Fruit fly (Drosophila melanogaster) whole organism, prepupa: ENCODE results near the gene mRpS23.

ENCODE experiments used
- Blimp-1 ChIP-seq: fragments of 200-800 bp; sonication (Bioruptor generic); optimal IDR thresholded peaks from 3 replicates; lab custom pipeline; 2017; ENCODE audit warnings: missing biosample characterization, missing genetic modification characterization, mild to moderate bottlenecking, moderate library complexity, missing genetic modification reagents
- CG10631 ChIP-seq: fragments of 200-800 bp; sonication (Bioruptor generic); optimal IDR thresholded peaks from 2 replicates; lab custom pipeline; 2016; ENCODE audit warnings: missing biosample characterization, missing genetic modification characterization
- CG10669 ChIP-seq: fragments of 200-800 bp; sonication (Bioruptor generic); optimal IDR thresholded peaks from 3 replicates; lab custom pipeline; 2018; ENCODE audit warnings: missing biosample characterization, mild to moderate bottlenecking, missing genetic modification characterization, moderate library complexity
- CG11762 ChIP-seq: fragments of 200-800 bp; sonication (Bioruptor generic); optimal IDR thresholded peaks from 3 replicates; lab custom pipeline; 2016; ENCODE audit warnings: missing biosample characterization, missing genetic modification characterization; ENCODE audit not compliant: insufficient read depth
- CG11902 ChIP-seq: fragments of 200-800 bp; sonication (Bioruptor generic); optimal IDR thresholded peaks from 3 replicates; lab custom pipeline; 2016; ENCODE audit warnings: missing biosample characterization, missing genetic modification characterization
- CG15336 ChIP-seq: fragments of 200-800 bp; sonication (Bioruptor generic); IDR thresholded peaks from 2 replicates; pipeline ENCODE4 v1.3.6; 2022; ENCODE audit warnings: missing biosample characterization, missing genetic modification characterization
- CG1621 ChIP-seq: fragments of 200-800 bp; sonication (Bioruptor generic); optimal IDR thresholded peaks from 3 replicates; lab custom pipeline; 2018; ENCODE audit warnings: missing biosample characterization, mild to moderate bottlenecking, missing genetic modification characterization
- CG3032 ChIP-seq: fragments of 200-800 bp; optimal IDR thresholded peaks from 2 replicates; lab custom pipeline; 2019; ENCODE audit warnings: missing biosample characterization, mild to moderate bottlenecking, missing genetic modification characterization, moderate library complexity
- CG31627 ChIP-seq: fragments of 200-800 bp; sonication (Bioruptor generic); optimal IDR thresholded peaks from 3 replicates; lab custom pipeline; 2016; ENCODE audit warnings: missing biosample characterization, missing genetic modification characterization
- CG34406 ChIP-seq: fragments of 200-800 bp; sonication (Bioruptor generic); optimal IDR thresholded peaks from 3 replicates; lab custom pipeline; 2016; ENCODE audit warnings: missing biosample characterization, missing genetic modification characterization
- CG6163 ChIP-seq: fragments of 200-800 bp; sonication (Bioruptor generic); IDR thresholded peaks from 3 replicates; pipeline ENCODE4 v1.3.6; 2022; ENCODE audit warnings: missing biosample characterization, missing genetic modification characterization
- CG6276 ChIP-seq: fragments of 200-800 bp; sonication (Bioruptor generic); optimal IDR thresholded peaks from 2 replicates; lab custom pipeline; 2017; ENCODE audit warnings: missing biosample characterization, mild to moderate bottlenecking, missing genetic modification characterization
- CG6808 ChIP-seq: fragments of 200-800 bp; sonication (Bioruptor generic); optimal IDR thresholded peaks from 3 replicates; lab custom pipeline; 2017; ENCODE audit warnings: missing biosample characterization, missing genetic modification characterization, mild to moderate bottlenecking, moderate library complexity, missing genetic modification reagents
- CG8319 ChIP-seq: fragments of 200-800 bp; sonication (Bioruptor generic); optimal IDR thresholded peaks from 3 replicates; lab custom pipeline; 2016; ENCODE audit warnings: missing biosample characterization, missing genetic modification characterization
- CG9139 ChIP-seq: fragments of 200-800 bp; sonication (Bioruptor generic); optimal IDR thresholded peaks from 3 replicates; lab custom pipeline; 2017; ENCODE audit warnings: missing biosample characterization, mild to moderate bottlenecking, missing genetic modification characterization
- Eip75B ChIP-seq: fragments of 200-800 bp; sonication (Bioruptor generic); optimal IDR thresholded peaks from 3 replicates; lab custom pipeline; 2016; ENCODE audit warnings: missing biosample characterization, missing genetic modification characterization
- Eip78C ChIP-seq: fragments of 200-800 bp; sonication (Bioruptor generic); peaks from one replicate; lab custom pipeline; 2016; ENCODE audit warnings: missing biosample characterization, missing genetic modification characterization
- Eip93F ChIP-seq: fragments of 200-800 bp; sonication (Bioruptor generic); optimal IDR thresholded peaks from 2 replicates; lab custom pipeline; 2016; ENCODE audit warnings: missing biosample characterization, mild to moderate bottlenecking, missing genetic modification characterization
- Ets21C ChIP-seq: fragments of 200-800 bp; sonication (Bioruptor generic); optimal IDR thresholded peaks from 3 replicates; lab custom pipeline; 2016; ENCODE audit warnings: missing biosample characterization, missing genetic modification characterization
- Gug ChIP-seq: fragments of 200-800 bp; sonication (Bioruptor generic); IDR thresholded peaks from 2 replicates; pipeline ENCODE4 v1.3.6; 2022; ENCODE audit warnings: missing biosample characterization, missing genetic modification characterization
- Hr38 ChIP-seq: sonication (Bioruptor generic); optimal IDR thresholded peaks from 2 replicates; lab custom pipeline; 2016; ENCODE audit warnings: missing biosample characterization, missing genetic modification characterization
- Lpt ChIP-seq: fragments of 200-800 bp; sonication (Bioruptor generic); optimal IDR thresholded peaks from 3 replicates; lab custom pipeline; 2016; ENCODE audit warnings: missing biosample characterization, missing genetic modification characterization
- OdsH ChIP-seq: fragments of 200-800 bp; sonication (Bioruptor generic); optimal IDR thresholded peaks from 3 replicates; lab custom pipeline; 2016; ENCODE audit warnings: missing biosample characterization, missing genetic modification characterization
- Smox ChIP-seq: fragments of 200-800 bp; sonication (Bioruptor generic); optimal IDR thresholded peaks from 3 replicates; lab custom pipeline; 2016; ENCODE audit warnings: missing biosample characterization, missing genetic modification characterization
- Sox14 ChIP-seq: fragments of 200-800 bp; sonication (Bioruptor generic); optimal IDR thresholded peaks from 3 replicates; lab custom pipeline; 2016; ENCODE audit warnings: missing biosample characterization, missing genetic modification characterization
- Sox15 ChIP-seq: fragments of 200-800 bp; sonication (Bioruptor generic); optimal IDR thresholded peaks from 3 replicates; lab custom pipeline; 2016; ENCODE audit warnings: missing biosample characterization, missing genetic modification characterization
- cyc ChIP-seq: fragments of 200-800 bp; sonication (Bioruptor generic); optimal IDR thresholded peaks from 3 replicates; lab custom pipeline; 2016; ENCODE audit warnings: missing biosample characterization, missing genetic modification characterization
- esn ChIP-seq: fragments of 200-800 bp; sonication (Bioruptor generic); optimal IDR thresholded peaks from 2 replicates; lab custom pipeline; 2016; ENCODE audit warnings: missing biosample characterization, mild to moderate bottlenecking, missing genetic modification characterization, moderate library complexity
- fd59A ChIP-seq: fragments of 200-800 bp; sonication (Bioruptor generic); optimal IDR thresholded peaks from 2 replicates; lab custom pipeline; 2017; ENCODE audit warnings: missing biosample characterization, mild to moderate bottlenecking, missing genetic modification characterization, missing genetic modification reagents
- fkh ChIP-seq: fragments of 200-800 bp; sonication (Bioruptor generic); optimal IDR thresholded peaks from 3 replicates; lab custom pipeline; 2017; ENCODE audit warnings: missing biosample characterization, mild to moderate bottlenecking, missing genetic modification characterization, moderate library complexity
- lz ChIP-seq: fragments of 200-800 bp; sonication (Bioruptor generic); optimal IDR thresholded peaks from 3 replicates; lab custom pipeline; 2016; ENCODE audit warnings: missing biosample characterization, missing genetic modification characterization
- net ChIP-seq: fragments of 200-800 bp; sonication (Bioruptor generic); optimal IDR thresholded peaks from 3 replicates; lab custom pipeline; 2016; ENCODE audit warnings: missing biosample characterization, missing genetic modification characterization
- pdm3 ChIP-seq: fragments of 200-800 bp; sonication (Bioruptor generic); optimal IDR thresholded peaks from 3 replicates; lab custom pipeline; 2016; ENCODE audit warnings: missing biosample characterization, missing genetic modification characterization
- salr ChIP-seq, 2 experiments: fragments of 200-800 bp; sonication (Bioruptor generic); optimal IDR thresholded peaks; 3 replicates each; lab custom pipeline; 2016 to 2018; ENCODE audit warnings: missing biosample characterization in 2 of 2, missing genetic modification characterization in 2 of 2, mild to moderate bottlenecking in 1 of 2
- ss ChIP-seq, 2 experiments: fragments of 200-800 bp; sonication (Bioruptor generic); optimal IDR thresholded peaks; 2 replicates in 1 of 2; 3 replicates in 1 of 2; lab custom pipeline; 2017 to 2018; ENCODE audit warnings: mild to moderate bottlenecking in 2 of 2, missing biosample characterization in 2 of 2, missing genetic modification characterization in 2 of 2, moderate library complexity in 1 of 2
- vri ChIP-seq: fragments of 200-800 bp; sonication (Bioruptor generic); optimal IDR thresholded peaks from 3 replicates; lab custom pipeline; 2016; ENCODE audit warnings: missing biosample characterization, mild to moderate bottlenecking, missing genetic modification characterization

Gene mRpS23

DNA sequence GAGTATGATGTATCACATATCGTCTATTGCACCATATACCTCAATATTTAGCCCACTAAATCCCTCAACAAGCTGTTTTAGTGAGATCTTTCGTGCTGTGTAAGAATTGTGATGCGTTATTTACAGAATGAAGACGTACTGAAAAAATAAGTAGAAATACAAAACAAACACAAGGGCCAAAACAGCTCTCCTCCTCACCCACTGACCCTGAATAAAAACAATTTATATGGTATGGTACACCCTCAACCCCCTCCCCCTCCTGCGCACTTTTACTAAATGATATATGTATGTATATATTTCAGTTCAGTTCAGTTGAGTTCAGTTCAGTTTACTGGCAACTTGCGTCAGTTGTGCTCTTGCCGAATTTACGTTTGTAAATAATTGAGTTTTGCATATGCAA, 38.3 kb upstream of the mRpS23 start:
- no peak for TF ChIP-seq CG8319 (GFP tag; lab: Kevin White, UChicago)
- TF ChIP-seq fkh (GFP tag; lab: Kevin White, UChicago): no peak
- TF ChIP-seq salr (GFP tag; optimal IDR thresholded peaks at IDR 0.05; lab: Kevin White, UChicago): no peak
- no peak for TF ChIP-seq lz (GFP tag; lab: Kevin White, UChicago)
- no peak for TF ChIP-seq ss (GFP tag; optimal IDR thresholded peaks at IDR 0.05; lab: Kevin White, UChicago)

DNA sequence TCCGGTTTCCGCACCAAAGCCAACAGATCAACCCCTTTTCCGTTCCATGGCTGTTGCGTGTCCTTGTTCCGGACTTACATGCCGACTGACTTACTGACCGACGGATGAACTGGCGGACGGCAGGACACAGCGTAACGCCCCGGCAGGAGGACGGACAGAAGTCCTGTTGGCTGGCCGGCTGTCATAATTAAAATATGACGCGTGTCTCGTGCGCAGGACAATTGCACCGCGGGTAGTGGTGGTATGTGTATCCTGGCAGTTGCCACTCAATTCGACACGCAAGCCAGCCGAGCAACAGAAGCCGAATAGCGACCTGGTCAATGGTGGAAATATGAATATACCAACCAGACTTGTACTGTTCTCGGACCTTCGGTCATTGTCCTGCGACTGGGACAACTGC, 34.5 kb upstream of the mRpS23 start:
- TF ChIP-seq ss (GFP tag; optimal IDR thresholded peaks at IDR 0.05; lab: Kevin White, UChicago) (peak in 1 of 2 experiments; percentile 67), Blimp-1 (no peak), CG34406 (GFP tag; lab: Kevin White, UChicago) (no peak), CG11762 (no peak)
- TF ChIP-seq, all 60 proteins: peak for 1

DNA sequence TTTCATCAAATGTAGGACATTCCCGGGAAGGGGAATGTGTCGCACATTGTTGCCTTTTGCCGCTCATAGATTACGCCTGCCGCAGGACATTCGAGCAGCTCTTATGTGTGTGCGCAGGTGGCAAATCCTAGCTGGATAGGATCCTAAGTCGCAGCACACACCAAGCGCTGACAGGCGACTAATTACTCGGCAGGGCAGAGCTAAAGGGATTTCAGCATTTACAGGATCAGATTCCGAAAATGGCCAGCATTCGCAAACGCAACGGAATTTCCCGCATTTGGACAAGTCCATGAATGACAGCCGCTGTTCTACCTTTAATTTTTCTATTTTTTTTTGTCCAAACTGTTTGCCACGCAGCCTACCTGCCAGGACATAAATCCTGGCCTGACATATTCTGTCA, 32.8 kb upstream of the mRpS23 start:
- TF ChIP-seq net (GFP tag; lab: Kevin White, UChicago): no peak
- no peak for TF ChIP-seq pdm3
- TF ChIP-seq Eip78C (GFP tag; lab: Kevin White, UChicago): no peak
- no peak for TF ChIP-seq Eip75B
- no peak for TF ChIP-seq esn (GFP tag; lab: Kevin White, UChicago)
- TF ChIP-seq CG3032: no peak
- no peak for TF ChIP-seq CG11762
- TF ChIP-seq CG6808 (GFP tag; lab: Kevin White, UChicago): no peak
- TF ChIP-seq Sox14 (GFP tag; lab: Kevin White, UChicago): no peak
- no peak for TF ChIP-seq CG6163 (GFP tag; lab: Robert Waterston, UW)
- no peak for TF ChIP-seq CG31627
- TF ChIP-seq CG10669 (GFP tag; lab: Kevin White, UChicago): no peak

DNA sequence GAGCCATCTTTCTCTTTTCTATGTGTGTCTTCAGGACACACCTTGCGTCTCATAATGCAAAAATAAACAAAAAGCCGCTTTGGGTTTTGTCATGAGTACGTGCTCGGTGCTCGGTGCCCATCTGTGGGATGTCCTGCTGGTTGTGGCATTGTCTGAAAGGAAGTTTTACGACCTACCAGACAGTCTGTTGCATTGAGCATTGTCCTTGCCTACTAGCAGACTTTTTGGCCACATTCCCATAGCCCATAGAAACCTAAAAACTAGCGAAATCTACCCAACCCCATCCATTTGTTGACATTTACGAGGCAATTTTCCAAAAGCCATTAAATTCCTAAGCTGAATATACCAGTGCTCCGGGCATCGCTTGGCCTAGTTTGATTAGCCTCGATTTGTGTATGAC, 16.2 kb upstream of the mRpS23 start:
- no peak for TF ChIP-seq Hr38 (GFP tag; lab: Kevin White, UChicago)

DNA sequence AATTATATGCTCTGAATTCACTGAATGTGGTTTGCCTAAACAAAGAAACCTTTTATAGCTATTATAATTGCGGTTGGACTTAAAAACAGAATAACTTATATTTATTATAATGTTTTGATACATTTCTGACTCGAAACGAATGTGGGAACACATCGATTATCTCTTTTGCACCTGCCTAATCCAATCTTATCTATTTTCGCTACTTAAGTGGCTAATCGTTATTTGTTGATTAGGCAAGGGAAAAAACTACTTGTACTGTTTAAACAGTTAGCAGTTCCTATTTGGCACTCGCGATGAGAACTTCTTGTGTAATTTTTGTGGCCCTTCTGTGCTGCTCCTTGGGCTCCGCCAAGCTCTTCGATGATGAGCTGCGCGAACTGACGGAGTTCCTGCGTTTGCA, 14.3 kb upstream of the mRpS23 start, which contains the start of gene CG7968:
CG7968 (plus strand) TSS at position 276 of the 400 bp plus-strand sequence.
- TF ChIP-seq Lpt (no peak), Sox15 (GFP tag; lab: Kevin White, UChicago) (no peak), cyc (GFP tag; lab: Kevin White, UChicago) (no peak), Gug (GFP tag; lab: Robert Waterston, UW) (no peak), Ets21C (GFP tag; lab: Kevin White, UChicago) (no peak)
- TF ChIP-seq, all 60 proteins: peak for 0

DNA sequence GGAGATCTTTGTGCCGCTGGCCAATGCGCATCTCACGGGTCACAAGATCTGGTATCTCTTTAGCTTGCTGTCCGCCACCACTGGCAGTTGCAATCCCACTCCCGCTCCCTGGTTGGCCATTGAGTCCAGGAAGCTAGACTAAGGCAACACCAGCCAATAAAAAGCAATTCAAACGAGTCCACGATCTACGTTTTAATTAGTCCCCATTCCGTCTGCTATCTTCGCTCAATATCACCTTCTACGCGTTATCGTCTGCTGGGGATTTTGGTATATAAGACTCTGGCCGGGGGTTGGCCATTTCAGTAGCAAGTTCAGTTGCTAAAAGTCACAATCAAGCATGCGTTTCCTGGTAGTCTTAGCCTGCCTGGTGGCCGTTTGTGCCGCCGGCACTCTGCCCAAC, 12.8 kb upstream of the mRpS23 start, which contains the start of gene CG7953:
CG7953 (plus strand) TSS at position 301 of the 400 bp plus-strand sequence.
- TF ChIP-seq lz (GFP tag; lab: Kevin White, UChicago): no peak
- TF ChIP-seq CG1621 (tag; lab: Kevin White, UChicago): no peak
- no peak for TF ChIP-seq CG11762
- no peak for TF ChIP-seq OdsH (GFP tag; lab: Kevin White, UChicago)
- no peak for TF ChIP-seq CG3032
- TF ChIP-seq Smox (GFP tag; lab: Kevin White, UChicago): no peak
- no peak for TF ChIP-seq CG6808 (GFP tag; lab: Kevin White, UChicago)
- no peak for TF ChIP-seq vri (GFP tag; lab: Kevin White, UChicago)
- no peak for TF ChIP-seq fd59A (GFP tag; lab: Kevin White, UChicago)
- no peak for TF ChIP-seq CG9139 (GFP tag; lab: Kevin White, UChicago)
- TF ChIP-seq CG8319 (GFP tag; lab: Kevin White, UChicago): no peak
- TF ChIP-seq Eip93F (GFP tag; lab: Kevin White, UChicago): no peak
- no peak for TF ChIP-seq fkh (GFP tag; lab: Kevin White, UChicago)
- TF ChIP-seq net (GFP tag; lab: Kevin White, UChicago): no peak
- no peak for TF ChIP-seq Blimp-1
- no peak for TF ChIP-seq CG6276 (GFP tag; lab: Kevin White, UChicago)
- TF ChIP-seq CG34406 (GFP tag; lab: Kevin White, UChicago): no peak
- no peak for TF ChIP-seq CG10631 (GFP tag; lab: Kevin White, UChicago)
- no peak for TF ChIP-seq CG15336 (GFP tag; lab: Robert Waterston, UW)
- TF ChIP-seq CG11902: no peak
